In genomic region chrIII:10810837-10811814, ce11 we compare ENCODE assay signal across 5 worm cellular contexts.
TF ChIP-seq lines count a peak whose summit lies in the region.

No protein-coding gene starts in this region.

TF ChIP-seq in whole organism, L1 larva, 84 proteins besides CTCF, POLR2A, EP300 and RAD21 (continued from another document and continues in another):
- TF ChIP-seq lsy-2 (tag; optimal IDR thresholded peaks at IDR 0.05; lab: Kevin White, UChicago): no peak
- peak; percentile 21 for TF ChIP-seq dsc-1 (tag; optimal IDR thresholded peaks at IDR 0.05; lab: Kevin White, UChicago)
- TF ChIP-seq ceh-8 (GFP tag; optimal IDR thresholded peaks at IDR 0.05; lab: Kevin White, UChicago): no peak
- no peak for TF ChIP-seq efl-3 (GFP tag; optimal IDR thresholded peaks at IDR 0.05; lab: Kevin White, UChicago)
- no peak for TF ChIP-seq ama-1 (optimal IDR thresholded peaks at IDR 0.05; lab: Kevin White, UChicago)
- peak; percentile 16 for TF ChIP-seq lir-3 (tag; optimal IDR thresholded peaks at IDR 0.05; lab: Kevin White, UChicago; ENCODE audit: poor library complexity)
- peak in 1 of 2 experiments; percentile 56 for TF ChIP-seq ztf-11 (tag; optimal IDR thresholded peaks at IDR 0.05; lab: Kevin White, UChicago)
- TF ChIP-seq unc-62 (GFP tag; optimal IDR thresholded peaks at IDR 0.05; lab: Kevin White, UChicago): no peak
- no peak for TF ChIP-seq tlp-1 (tag; optimal IDR thresholded peaks at IDR 0.05; lab: Kevin White, UChicago)
- no peak for TF ChIP-seq dpl-1 (GFP tag; optimal IDR thresholded peaks at IDR 0.05; lab: Kevin White, UChicago)
- peak; percentile 3 for TF ChIP-seq snu-23 (GFP tag; optimal IDR thresholded peaks at IDR 0.05; lab: Kevin White, UChicago)
- TF ChIP-seq C34B4.2 (tag; optimal IDR thresholded peaks at IDR 0.05; lab: Kevin White, UChicago): no peak
- TF ChIP-seq lin-13 (GFP tag; optimal IDR thresholded peaks at IDR 0.05; lab: Kevin White, UChicago): no peak
- TF ChIP-seq nhr-47 (tag; optimal IDR thresholded peaks at IDR 0.05; lab: Kevin White, UChicago): peak; percentile 43
- 0 out of 2 replicates have a peak, but pooled peaks have one; percentile 52 for TF ChIP-seq unc-98 (GFP tag; IDR thresholded peaks at IDR 0.05; lab: Robert Waterston, UW)
- TF ChIP-seq hpl-2 (GFP tag; optimal IDR thresholded peaks at IDR 0.05; lab: Kevin White, UChicago): no peak
- no peak for TF ChIP-seq nhr-20 (tag; optimal IDR thresholded peaks at IDR 0.05; lab: Kevin White, UChicago)
- TF ChIP-seq unc-86 (tag; optimal IDR thresholded peaks at IDR 0.05; lab: Kevin White, UChicago): peak; percentile 32
- peak; percentile 36 for TF ChIP-seq tbx-2 (tag; optimal IDR thresholded peaks at IDR 0.05; lab: Kevin White, UChicago)
- peak; percentile 29 for TF ChIP-seq swsn-7 (tag; optimal IDR thresholded peaks at IDR 0.05; lab: Kevin White, UChicago)
- no peak for TF ChIP-seq snpc-4 (tag; optimal IDR thresholded peaks at IDR 0.05; lab: Kevin White, UChicago)
- no peak for TF ChIP-seq elt-2 (tag; optimal IDR thresholded peaks at IDR 0.05; lab: Kevin White, UChicago)
- TF ChIP-seq zag-1 (tag; optimal IDR thresholded peaks at IDR 0.05; lab: Kevin White, UChicago): no peak
- TF ChIP-seq nhr-19 (GFP tag; conservative IDR thresholded peaks at IDR 0.05; lab: Robert Waterston, UW): peak; percentile 47
- TF ChIP-seq lin-35 (GFP tag; optimal IDR thresholded peaks at IDR 0.05; lab: Kevin White, UChicago): no peak
- TF ChIP-seq unc-130 (tag; optimal IDR thresholded peaks at IDR 0.05; lab: Kevin White, UChicago): no peak
- no peak for TF ChIP-seq sptf-1 (tag; optimal IDR thresholded peaks at IDR 0.05; lab: Kevin White, UChicago)

TF ChIP-seq in whole organism, L4 larva, 104 proteins besides CTCF, POLR2A, EP300 and RAD21 (continued from another document and continues in another):
- TF ChIP-seq nhr-11 (tag; optimal IDR thresholded peaks at IDR 0.05; lab: Kevin White, UChicago) (no peak), ama-1 (optimal IDR thresholded peaks at IDR 0.05; lab: Kevin White, UChicago) (no peak), lin-29 (GFP tag; IDR thresholded peaks at IDR 0.05; lab: Robert Waterston, UW) (no peak), unc-39 (tag; optimal IDR thresholded peaks at IDR 0.05; lab: Kevin White, UChicago) (no peak), F37D6.2 (tag; optimal IDR thresholded peaks at IDR 0.05; lab: Kevin White, UChicago) (no peak), rbr-2 (tag; optimal IDR thresholded peaks at IDR 0.05; lab: Kevin White, UChicago) (no peak), nhr-41 (GFP tag; IDR thresholded peaks at IDR 0.05; lab: Robert Waterston, UW) (no peak), nhr-42 (GFP tag; IDR thresholded peaks at IDR 0.05; lab: Robert Waterston, UW) (no peak), lin-15B (tag; optimal IDR thresholded peaks at IDR 0.05; lab: Kevin White, UChicago) (no peak), lin-39 (tag; optimal IDR thresholded peaks at IDR 0.05; lab: Kevin White, UChicago) (peak; percentile 4), Y5F2A.4 (GFP tag; optimal IDR thresholded peaks at IDR 0.05; lab: Kevin White, UChicago) (no peak), T26A8.4 (GFP tag; IDR thresholded peaks at IDR 0.05; lab: Robert Waterston, UW) (peak; percentile 42; the same call in 1 of the 2 replicates), Y48G9A.11 (GFP tag; IDR thresholded peaks at IDR 0.05; lab: Robert Waterston, UW) (peak; percentile 89), nhr-237 (tag; optimal IDR thresholded peaks at IDR 0.05; lab: Kevin White, UChicago) (no peak), F49E8.2 (tag; optimal IDR thresholded peaks at IDR 0.05; lab: Kevin White, UChicago; ENCODE audit: borderline replicate concordance) (peak; percentile 28), set-16 (GFP tag; IDR thresholded peaks at IDR 0.05; lab: Robert Waterston, UW) (peak; percentile 16; the same call in 1 of the 2 replicates), dmd-6 (GFP tag; IDR thresholded peaks at IDR 0.05; lab: Robert Waterston, UW) (peak; percentile 24), tag-97 (GFP tag; IDR thresholded peaks at IDR 0.05; lab: Robert Waterston, UW) (no peak), fos-1 (tag; optimal IDR thresholded peaks at IDR 0.05; lab: Kevin White, UChicago) (no peak), F26F4.8 (GFP tag; conservative IDR thresholded peaks at IDR 0.05; lab: Robert Waterston, UW) (no peak; the same call in 1 of the 2 replicates), aha-1 (tag; lab: Kevin White, UChicago) (peak; percentile 84), ZK337.2 (GFP tag; IDR thresholded peaks at IDR 0.05; lab: Robert Waterston, UW) (no peak), unc-62 (GFP tag; optimal IDR thresholded peaks at IDR 0.05 in 1 of 2; lab: Kevin White, UChicago) (no peak), unc-62 (tag; optimal IDR thresholded peaks at IDR 0.05; lab: Kevin White, UChicago) (no peak), snpc-4 (tag; optimal IDR thresholded peaks at IDR 0.05; lab: Kevin White, UChicago) (no peak), nhr-25 (tag; optimal IDR thresholded peaks at IDR 0.05; lab: Kevin White, UChicago; ENCODE audit: borderline replicate concordance, insufficient read depth) (no peak), lim-7 (GFP tag; IDR thresholded peaks at IDR 0.05; lab: Robert Waterston, UW) (peak; percentile 58), ztf-11 (tag; optimal IDR thresholded peaks at IDR 0.05; lab: Kevin White, UChicago) (no peak)

TF ChIP-seq in whole organism, late embryonic, 69 proteins besides CTCF, POLR2A, EP300 and RAD21 (continued from another document and continues in another):
- TF ChIP-seq ceh-34 (tag; optimal IDR thresholded peaks at IDR 0.05; lab: Kevin White, UChicago) (peak; percentile 48), sox-2 (GFP tag; IDR thresholded peaks at IDR 0.05; lab: Robert Waterston, UW) (no peak), pros-1 (tag; optimal IDR thresholded peaks at IDR 0.05; lab: Kevin White, UChicago) (no peak), ceh-18 (tag; optimal IDR thresholded peaks at IDR 0.05; lab: Kevin White, UChicago) (peak; percentile 50), fkh-10 (GFP tag; optimal IDR thresholded peaks at IDR 0.05; lab: Kevin White, UChicago) (no peak), ceh-14 (tag; optimal IDR thresholded peaks at IDR 0.05; lab: Kevin White, UChicago) (peak; percentile 88), C38D4.7 (GFP tag; optimal IDR thresholded peaks at IDR 0.05; lab: Kevin White, UChicago) (no peak), ceh-31 (tag; optimal IDR thresholded peaks at IDR 0.05; lab: Kevin White, UChicago) (peak; percentile 98), pha-2 (tag; optimal IDR thresholded peaks at IDR 0.05; lab: Kevin White, UChicago) (no peak), C08G9.2 (tag; optimal IDR thresholded peaks at IDR 0.05; lab: Kevin White, UChicago) (peak; percentile 89), ahr-1 (tag; optimal IDR thresholded peaks at IDR 0.05; lab: Kevin White, UChicago) (peak; percentile 69), nhr-232 (tag; optimal IDR thresholded peaks at IDR 0.05; lab: Kevin White, UChicago) (no peak), ceh-30 (tag; optimal IDR thresholded peaks at IDR 0.05; lab: Kevin White, UChicago) (no peak), madf-2 (tag; optimal IDR thresholded peaks at IDR 0.05; lab: Kevin White, UChicago) (no peak), K09A11.1 (tag; optimal IDR thresholded peaks at IDR 0.05; lab: Kevin White, UChicago; ENCODE audit: insufficient read depth) (no peak), pag-3 (tag; optimal IDR thresholded peaks at IDR 0.05; lab: Kevin White, UChicago; ENCODE audit: borderline replicate concordance) (peak; percentile 47), dmd-4 (tag; optimal IDR thresholded peaks at IDR 0.05; lab: Kevin White, UChicago; ENCODE audit: borderline replicate concordance) (peak; percentile 82), ets-4 (tag; optimal IDR thresholded peaks at IDR 0.05; lab: Kevin White, UChicago) (peak; percentile 73), F13H6.1 (tag; optimal IDR thresholded peaks at IDR 0.05; lab: Kevin White, UChicago) (peak; percentile 74), elt-4 (tag; optimal IDR thresholded peaks at IDR 0.05; lab: Kevin White, UChicago) (no peak), ceh-6 (GFP tag; optimal IDR thresholded peaks at IDR 0.05; lab: Kevin White, UChicago) (no peak), hlh-8 (tag; optimal IDR thresholded peaks at IDR 0.05; lab: Kevin White, UChicago) (peak; percentile 20), fkh-6 (tag; optimal IDR thresholded peaks at IDR 0.05; lab: Kevin White, UChicago) (peak; percentile 9), ztf-16 (tag; optimal IDR thresholded peaks at IDR 0.05; lab: Kevin White, UChicago) (peak; percentile 75), pqm-1 (tag; optimal IDR thresholded peaks at IDR 0.05; lab: Kevin White, UChicago) (no peak), gmeb-2 (tag; optimal IDR thresholded peaks at IDR 0.05; lab: Kevin White, UChicago) (no peak), ceh-19 (GFP tag; optimal IDR thresholded peaks at IDR 0.05; lab: Kevin White, UChicago) (no peak), hlh-15 (tag; optimal IDR thresholded peaks at IDR 0.05; lab: Kevin White, UChicago) (no peak), tbx-7 (tag; optimal IDR thresholded peaks at IDR 0.05; lab: Kevin White, UChicago) (peak; percentile 77)

TF ChIP-seq in whole organism, mixed stage, embryonic, 35 proteins besides CTCF, POLR2A, EP300 and RAD21 (continued from another document):
- TF ChIP-seq mls-2 (tag; optimal IDR thresholded peaks at IDR 0.05; lab: Kevin White, UChicago): peak; percentile 9
- peak; percentile 1 for TF ChIP-seq cnd-1 (tag; optimal IDR thresholded peaks at IDR 0.05; lab: Kevin White, UChicago)
- TF ChIP-seq nhr-28 (tag; optimal IDR thresholded peaks at IDR 0.05; lab: Kevin White, UChicago): no peak
- no peak for TF ChIP-seq unc-39 (tag; optimal IDR thresholded peaks at IDR 0.05; lab: Kevin White, UChicago)
- TF ChIP-seq ces-1 (GFP tag; optimal IDR thresholded peaks at IDR 0.05; lab: Kevin White, UChicago): no peak

TF ChIP-seq in whole organism, young adult, 124 proteins besides CTCF, POLR2A, EP300 and RAD21 (continued from another document and continues in another):
- TF ChIP-seq dox-1 (GFP tag; IDR thresholded peaks at IDR 0.05; lab: Robert Waterston, UW): peak; percentile 69
- peak; percentile 67; the same call in 1 of the 2 replicates for TF ChIP-seq pbrm-1 (GFP tag; IDR thresholded peaks at IDR 0.05; lab: Robert Waterston, UW)
- no peak for TF ChIP-seq attf-5 (GFP tag; optimal IDR thresholded peaks at IDR 0.05; lab: Kevin White, UChicago)
- no peak for TF ChIP-seq egl-18 (GFP tag; IDR thresholded peaks at IDR 0.05; lab: Robert Waterston, UW)
- peak; percentile 45; the same call in 1 of the 2 replicates for TF ChIP-seq B0019.2 (GFP tag; conservative IDR thresholded peaks at IDR 0.05; lab: Robert Waterston, UW)
- TF ChIP-seq K11D2.4 (GFP tag; IDR thresholded peaks at IDR 0.05; lab: Robert Waterston, UW): peak; percentile 44; the same call in 1 of the 2 replicates
- 0 out of 2 replicates have a peak, but pooled peaks have one; percentile 60 for TF ChIP-seq ceh-91 (GFP tag; IDR thresholded peaks at IDR 0.05; lab: Robert Waterston, UW)
- TF ChIP-seq tbp1 (GFP tag; optimal IDR thresholded peaks at IDR 0.05; lab: Kevin White, UChicago): peak; percentile 42
- TF ChIP-seq F37B4.10 (GFP tag; IDR thresholded peaks at IDR 0.05; lab: Robert Waterston, UW): 0 out of 2 replicates have a peak, but pooled peaks have one; percentile 29
- peak; percentile 93 for TF ChIP-seq ceh-58 (GFP tag; IDR thresholded peaks at IDR 0.05; lab: Robert Waterston, UW)
- TF ChIP-seq madf-6 (GFP tag; IDR thresholded peaks at IDR 0.05; lab: Robert Waterston, UW): peak; percentile 91
- TF ChIP-seq madf-3 (GFP tag; IDR thresholded peaks at IDR 0.05; lab: Robert Waterston, UW): peak; percentile 83; the same call in 1 of the 2 replicates
- peak; percentile 70; the same call in 1 of the 2 replicates for TF ChIP-seq ceh-40 (GFP tag; IDR thresholded peaks at IDR 0.05; lab: Robert Waterston, UW)
- TF ChIP-seq K12H6.12 (tag; optimal IDR thresholded peaks at IDR 0.05; lab: Kevin White, UChicago): peak; percentile 12
- no peak for TF ChIP-seq B0035.1 (tag; optimal IDR thresholded peaks at IDR 0.05; lab: Kevin White, UChicago)
- peak; percentile 65 for TF ChIP-seq F33H1.4 (GFP tag; IDR thresholded peaks at IDR 0.05; lab: Robert Waterston, UW)
- no peak for TF ChIP-seq ztf-3 (GFP tag; optimal IDR thresholded peaks at IDR 0.05; lab: Kevin White, UChicago)
- TF ChIP-seq ceh-27 (GFP tag; optimal IDR thresholded peaks at IDR 0.05; lab: Kevin White, UChicago): no peak
- TF ChIP-seq mcd-1 (GFP tag; IDR thresholded peaks at IDR 0.05; lab: Robert Waterston, UW): peak; percentile 55
- no peak for TF ChIP-seq hlh-26 (GFP tag; conservative IDR thresholded peaks at IDR 0.05; lab: Robert Waterston, UW)
- no peak for TF ChIP-seq nhr-27 (tag; optimal IDR thresholded peaks at IDR 0.05; lab: Kevin White, UChicago)
- no peak for TF ChIP-seq F55B11.4 (tag; optimal IDR thresholded peaks at IDR 0.05; lab: Kevin White, UChicago; ENCODE audit: borderline replicate concordance, insufficient read depth)
- TF ChIP-seq athp-1 (tag; optimal IDR thresholded peaks at IDR 0.05; lab: Kevin White, UChicago): peak; percentile 36
- TF ChIP-seq C06A6.2 (GFP tag; conservative IDR thresholded peaks at IDR 0.05; lab: Robert Waterston, UW): no peak
- TF ChIP-seq D2030.7 (GFP tag; IDR thresholded peaks at IDR 0.05; lab: Robert Waterston, UW): peak; percentile 93
- peak; percentile 82 for TF ChIP-seq lsl-1 (GFP tag; optimal IDR thresholded peaks at IDR 0.05; lab: Kevin White, UChicago)
- no peak for TF ChIP-seq F57C9.4 (tag; optimal IDR thresholded peaks at IDR 0.05; lab: Kevin White, UChicago)
- TF ChIP-seq ama-1 (optimal IDR thresholded peaks at IDR 0.05; lab: Kevin White, UChicago): no peak
- TF ChIP-seq ama-1 (GFP tag; optimal IDR thresholded peaks at IDR 0.05; lab: Kevin White, UChicago): peak in 1 of 2 experiments; percentile 78
- TF ChIP-seq rec-8 (tag; optimal IDR thresholded peaks at IDR 0.05; lab: Kevin White, UChicago): no peak
- peak; percentile 91 for TF ChIP-seq lin-26 (GFP tag; IDR thresholded peaks at IDR 0.05; lab: Robert Waterston, UW)
- peak; percentile 91 for TF ChIP-seq attf-6 (GFP tag; IDR thresholded peaks at IDR 0.05; lab: Robert Waterston, UW)
- peak; percentile 92 for TF ChIP-seq ceh-100 (GFP tag; IDR thresholded peaks at IDR 0.05; lab: Robert Waterston, UW)
- TF ChIP-seq aptf-3 (GFP tag; IDR thresholded peaks at IDR 0.05; lab: Robert Waterston, UW): peak; percentile 80; the same call in 1 of the 2 replicates
- TF ChIP-seq sdz-38 (tag; optimal IDR thresholded peaks at IDR 0.05; lab: Kevin White, UChicago): no peak
- TF ChIP-seq ztf-25 (GFP tag; IDR thresholded peaks at IDR 0.05; lab: Robert Waterston, UW): peak; percentile 87; the same call in 1 of the 2 replicates
- TF ChIP-seq unc-62 (GFP tag; optimal IDR thresholded peaks at IDR 0.05; lab: Kevin White, UChicago): no peak
- TF ChIP-seq C17E4.6 (GFP tag; IDR thresholded peaks at IDR 0.05; lab: Robert Waterston, UW): peak; percentile 92
- peak; percentile 69 for TF ChIP-seq egl-44 (GFP tag; IDR thresholded peaks at IDR 0.05; lab: Robert Waterston, UW)
- TF ChIP-seq Y67H2A.10 (GFP tag; conservative IDR thresholded peaks at IDR 0.05; lab: Robert Waterston, UW): no peak
- peak; percentile 10 for TF ChIP-seq B0336.3 (GFP tag; IDR thresholded peaks at IDR 0.05; lab: Robert Waterston, UW)
- no peak for TF ChIP-seq lin-40 (tag; optimal IDR thresholded peaks at IDR 0.05; lab: Kevin White, UChicago)
- no peak for TF ChIP-seq hlh-12 (tag; optimal IDR thresholded peaks at IDR 0.05; lab: Kevin White, UChicago)
- TF ChIP-seq attf-3 (GFP tag; conservative IDR thresholded peaks at IDR 0.05; lab: Robert Waterston, UW): peak; percentile 74
- peak; percentile 63 for TF ChIP-seq rcor-1 (GFP tag; IDR thresholded peaks at IDR 0.05; lab: Robert Waterston, UW)
- TF ChIP-seq pha-4 (tag; optimal IDR thresholded peaks at IDR 0.05; lab: Kevin White, UChicago): no peak
- peak; percentile 48; the same call in 1 of the 2 replicates for TF ChIP-seq ztf-6 (GFP tag; IDR thresholded peaks at IDR 0.05; lab: Robert Waterston, UW)
- peak; percentile 41 for TF ChIP-seq snpc-4 (GFP tag; optimal IDR thresholded peaks at IDR 0.05; lab: Kevin White, UChicago)
- no peak for TF ChIP-seq snpc-4 (tag; optimal IDR thresholded peaks at IDR 0.05; lab: Kevin White, UChicago)
- TF ChIP-seq F52B5.7 (tag; optimal IDR thresholded peaks at IDR 0.05; lab: Kevin White, UChicago): peak; percentile 28
- TF ChIP-seq bed-1 (GFP tag; IDR thresholded peaks at IDR 0.05; lab: Robert Waterston, UW): no peak
- no peak for TF ChIP-seq mxl-1 (tag; optimal IDR thresholded peaks at IDR 0.05; lab: Kevin White, UChicago)
- no peak for TF ChIP-seq B0261.1 (tag; optimal IDR thresholded peaks at IDR 0.05; lab: Kevin White, UChicago)
- peak; percentile 51 for TF ChIP-seq die-1 (tag; optimal IDR thresholded peaks at IDR 0.05; lab: Kevin White, UChicago)
